Worm (Caenorhabditis elegans) whole organism, late embryonic: Measurements from ENCODE around the gene F26F4.5.

Experiments used
- F13H6.1 ChIP-seq: sonication (generic microtip); optimal IDR thresholded peaks from 2 replicates; lab custom pipeline; 2016; ENCODE audit warnings: missing genetic modification characterization, missing compliant biosample characterization
- K02D7.2 ChIP-seq: sonication (generic microtip); optimal IDR thresholded peaks from 2 replicates; lab custom pipeline; 2017; ENCODE audit warnings: mild to moderate bottlenecking, missing genetic modification characterization, missing compliant biosample characterization
- K09A11.1 ChIP-seq: sonication (generic microtip); optimal IDR thresholded peaks from 2 replicates; lab custom pipeline; 2017; ENCODE audit warnings: antibody characterized with exemption, mild to moderate bottlenecking, missing genetic modification characterization, missing compliant biosample characterization; ENCODE audit not compliant: insufficient read depth
- T23F11.4 ChIP-seq: fragments of 200-800 bp; sonication (Bioruptor generic); optimal IDR thresholded peaks from 2 replicates; lab custom pipeline; 2018; ENCODE audit warnings: mild to moderate bottlenecking, missing genetic modification characterization, missing compliant biosample characterization
- ama-1 ChIP-seq: fragments of 150-350 bp; optimal IDR thresholded peaks from 2 replicates; lab custom pipeline; 2014
- ceh-14 ChIP-seq: sonication (generic microtip); optimal IDR thresholded peaks from 2 replicates; lab custom pipeline; 2016; ENCODE audit warnings: missing genotype, missing genetic modification characterization, missing compliant biosample characterization
- ceh-19 ChIP-seq: fragments of 200-800 bp; sonication (Bioruptor generic); optimal IDR thresholded peaks from 2 replicates; lab custom pipeline; 2018; ENCODE audit warnings: mild to moderate bottlenecking, missing genetic modification characterization, missing compliant biosample characterization
- ceh-2 ChIP-seq: sonication (generic microtip); optimal IDR thresholded peaks from 2 replicates; lab custom pipeline; 2016; ENCODE audit warnings: missing genotype, missing genetic modification characterization, missing compliant biosample characterization
- ceh-22 ChIP-seq: sonication (generic microtip); optimal IDR thresholded peaks from 2 replicates; lab custom pipeline; 2017; ENCODE audit warnings: missing biosample characterization, missing genetic modification characterization
- ceh-24 ChIP-seq: sonication (generic microtip); optimal IDR thresholded peaks from 2 replicates; lab custom pipeline; 2016; ENCODE audit warnings: mild to moderate bottlenecking, missing genetic modification characterization, missing compliant biosample characterization
- ceh-30 ChIP-seq: fragments of 150-350 bp; optimal IDR thresholded peaks from 2 replicates; lab custom pipeline; 2014; ENCODE audit warnings: missing biosample characterization, missing genetic modification characterization
- ceh-31 ChIP-seq: sonication (generic microtip); optimal IDR thresholded peaks from 2 replicates; lab custom pipeline; 2016; ENCODE audit warnings: missing genetic modification characterization, missing compliant biosample characterization
- ceh-34 ChIP-seq: sonication (generic microtip); optimal IDR thresholded peaks from 2 replicates; lab custom pipeline; 2016; ENCODE audit warnings: mild to moderate bottlenecking, missing genetic modification characterization, missing compliant biosample characterization
- ceh-45 ChIP-seq: fragments of 200-800 bp; sonication (Bioruptor generic); IDR thresholded peaks from 2 replicates; pipeline ENCODE4 v1.3.6; 2022; ENCODE audit warnings: missing genetic modification reagents, missing genetic modification characterization, missing compliant biosample characterization
- ceh-6 ChIP-seq: fragments of 200-800 bp; sonication (Bioruptor generic); optimal IDR thresholded peaks from 2 replicates; lab custom pipeline; 2018; ENCODE audit warnings: mild to moderate bottlenecking, missing genetic modification characterization, missing compliant biosample characterization
- ceh-9 ChIP-seq: sonication (generic microtip); optimal IDR thresholded peaks from 2 replicates; lab custom pipeline; 2016; ENCODE audit warnings: mild to moderate bottlenecking, missing genetic modification characterization, inconsistent platforms, missing compliant biosample characterization
- che-1 ChIP-seq: sonication (generic microtip); optimal IDR thresholded peaks from 2 replicates; lab custom pipeline; 2016; ENCODE audit warnings: mild to moderate bottlenecking, missing genetic modification characterization, missing compliant biosample characterization
- dmd-4 ChIP-seq: sonication (generic microtip); optimal IDR thresholded peaks from 2 replicates; lab custom pipeline; 2016; ENCODE audit warnings: borderline replicate concordance, missing genetic modification characterization, missing compliant biosample characterization
- elt-2 ChIP-seq: sonication (generic microtip); optimal IDR thresholded peaks from 2 replicates; lab custom pipeline; 2016; ENCODE audit warnings: missing genetic modification reagents, missing genetic modification characterization, missing compliant biosample characterization
- elt-4 ChIP-seq: sonication (generic microtip); optimal IDR thresholded peaks from 2 replicates; lab custom pipeline; 2016; ENCODE audit warnings: missing genetic modification characterization, missing compliant biosample characterization
- ets-4 ChIP-seq: sonication (generic microtip); optimal IDR thresholded peaks from 2 replicates; lab custom pipeline; 2016; ENCODE audit warnings: missing genetic modification characterization, missing compliant biosample characterization
- eyg-1 ChIP-seq: sonication (generic microtip); optimal IDR thresholded peaks from 2 replicates; lab custom pipeline; 2016; ENCODE audit warnings: missing genotype, missing genetic modification characterization, missing compliant biosample characterization
- fkh-6 ChIP-seq: sonication (generic microtip); optimal IDR thresholded peaks from 2 replicates; lab custom pipeline; 2016; ENCODE audit warnings: missing genetic modification characterization, missing compliant biosample characterization
- gmeb-2 ChIP-seq: sonication (generic microtip); optimal IDR thresholded peaks from 2 replicates; lab custom pipeline; 2016; ENCODE audit warnings: missing genetic modification characterization, inconsistent platforms, missing compliant biosample characterization
- hlh-13 ChIP-seq: fragments of 200-800 bp; sonication (Bioruptor generic); optimal IDR thresholded peaks from 2 replicates; lab custom pipeline; 2018; ENCODE audit warnings: mild to moderate bottlenecking, missing genetic modification characterization, missing compliant biosample characterization
- hlh-6 ChIP-seq: sonication (generic microtip); optimal IDR thresholded peaks from 2 replicates; lab custom pipeline; 2016; ENCODE audit warnings: missing genotype, missing genetic modification characterization, missing compliant biosample characterization
- lim-6 ChIP-seq: sonication (generic microtip); optimal IDR thresholded peaks from 2 replicates; lab custom pipeline; 2016; ENCODE audit warnings: missing genetic modification characterization, missing compliant biosample characterization
- lin-11 ChIP-seq: fragments of 200-800 bp; sonication (Bioruptor generic); optimal IDR thresholded peaks from 2 replicates; lab custom pipeline; 2018; ENCODE audit warnings: mild to moderate bottlenecking, missing genetic modification characterization, missing compliant biosample characterization
- madf-2 ChIP-seq: sonication (generic microtip); optimal IDR thresholded peaks from 2 replicates; lab custom pipeline; 2017; ENCODE audit warnings: missing genetic modification characterization, missing compliant biosample characterization
- nfya-1 ChIP-seq: sonication (generic microtip); optimal IDR thresholded peaks from 2 replicates; lab custom pipeline; 2017; ENCODE audit warnings: missing genetic modification characterization, mild to moderate bottlenecking, missing compliant biosample characterization, antibody characterized with exemption, moderate library complexity
- nhr-232 ChIP-seq: sonication (generic microtip); optimal IDR thresholded peaks from 2 replicates; lab custom pipeline; 2016; ENCODE audit warnings: missing genetic modification characterization, missing compliant biosample characterization
- pat-9 ChIP-seq: fragments of 200-800 bp; sonication (Bioruptor generic); optimal IDR thresholded peaks from 2 replicates; lab custom pipeline; 2018; ENCODE audit warnings: mild to moderate bottlenecking, missing genetic modification characterization, moderate library complexity, missing compliant biosample characterization
- pax-1 ChIP-seq: fragments of 150-350 bp; optimal IDR thresholded peaks from 2 replicates; lab custom pipeline; 2014; ENCODE audit warnings: missing biosample characterization, missing genetic modification characterization
- pha-2 ChIP-seq: sonication (generic microtip); optimal IDR thresholded peaks from 2 replicates; lab custom pipeline; 2017; ENCODE audit warnings: mild to moderate bottlenecking, missing genetic modification characterization, missing compliant biosample characterization
- pqm-1 ChIP-seq: sonication (generic microtip); optimal IDR thresholded peaks from 2 replicates; lab custom pipeline; 2016; ENCODE audit warnings: missing genetic modification characterization, missing compliant biosample characterization
- pros-1 ChIP-seq: fragments of 150-350 bp; optimal IDR thresholded peaks from 2 replicates; lab custom pipeline; 2014; ENCODE audit warnings: missing biosample characterization, missing genetic modification reagents, missing genetic modification characterization
- rnt-1 ChIP-seq: sonication (generic microtip); optimal IDR thresholded peaks from 2 replicates; lab custom pipeline; 2016; ENCODE audit warnings: missing genetic modification characterization, missing compliant biosample characterization
- sox-4 ChIP-seq: sonication (generic microtip); optimal IDR thresholded peaks from 2 replicates; lab custom pipeline; 2017; ENCODE audit warnings: mild to moderate bottlenecking, missing genetic modification characterization, inconsistent platforms, missing compliant biosample characterization
- syd-9 ChIP-seq: sonication (generic microtip); optimal IDR thresholded peaks from 2 replicates; lab custom pipeline; 2016; ENCODE audit warnings: mild to moderate bottlenecking, missing genetic modification characterization, moderate library complexity, missing compliant biosample characterization
- tbx-2 ChIP-seq: sonication (generic microtip); optimal IDR thresholded peaks from 2 replicates; lab custom pipeline; 2016; ENCODE audit warnings: missing genetic modification characterization, missing compliant biosample characterization
- tbx-7 ChIP-seq: sonication (generic microtip); optimal IDR thresholded peaks from 2 replicates; lab custom pipeline; 2016; ENCODE audit warnings: missing genotype, missing genetic modification characterization, missing compliant biosample characterization
- unc-3 ChIP-seq, 2 experiments: fragments of 200-800 bp in 1 of 2; sonication (Bioruptor generic) in 1 of 2; sonication (generic microtip) in 1 of 2; conservative IDR thresholded peaks in 1 of 2; optimal IDR thresholded peaks in 1 of 2; 2 replicates each; pipeline versions ENCODE4 v1.3.6 to Lab custom; 2016 to 2022; ENCODE audit warnings: missing compliant biosample characterization in 2 of 2, missing genetic modification characterization in 2 of 2, missing genetic modification reagents in 1 of 2
- unc-42 ChIP-seq: sonication (generic microtip); optimal IDR thresholded peaks from 2 replicates; lab custom pipeline; 2016; ENCODE audit warnings: missing genotype, missing genetic modification characterization, missing compliant biosample characterization
- unc-55 ChIP-seq: sonication (generic microtip); optimal IDR thresholded peaks from 2 replicates; lab custom pipeline; 2017; ENCODE audit warnings: missing biosample characterization, missing genetic modification reagents, missing genetic modification characterization
- zip-5 ChIP-seq: sonication (generic microtip); optimal IDR thresholded peaks from 2 replicates; lab custom pipeline; 2016; ENCODE audit warnings: missing genetic modification characterization, missing compliant biosample characterization
- ztf-16 ChIP-seq: sonication (generic microtip); optimal IDR thresholded peaks from 2 replicates; lab custom pipeline; 2017; ENCODE audit warnings: missing genetic modification characterization, missing compliant biosample characterization

The F26F4.5 gene

ce11 chrIII:4918906-4919305 lies 27.9 kb upstream of the F26F4.5 start:
- TF ChIP-seq pat-9 (tag; lab: Kevin White, UChicago) (no peak), tbx-2 (tag; lab: Kevin White, UChicago) (no peak), hlh-6 (tag; lab: Kevin White, UChicago) (no peak), zip-5 (tag; lab: Kevin White, UChicago) (no peak), ceh-14 (tag; lab: Kevin White, UChicago) (no peak), ceh-19 (GFP tag; lab: Kevin White, UChicago) (no peak), ztf-16 (tag; lab: Kevin White, UChicago) (no peak), gmeb-2 (tag; lab: Kevin White, UChicago) (no peak), lim-6 (tag; lab: Kevin White, UChicago) (no peak), unc-55 (GFP tag; lab: Kevin White, UChicago) (no peak), pros-1 (no peak), madf-2 (no peak), ama-1 (lab: Kevin White, UChicago) (no peak), pha-2 (tag; lab: Kevin White, UChicago) (no peak), ceh-22 (tag; lab: Kevin White, UChicago) (no peak), syd-9 (tag; lab: Kevin White, UChicago) (no peak), K02D7.2 (no peak)

ce11 chrIII:4917960-4918712 lies 27.1 kb upstream of the F26F4.5 start, which contains the start of gene rpb-8:
Gene rpb-8, minus strand, starts transcription at chrIII:4918008.
- TF ChIP-seq ceh-2 (tag; lab: Kevin White, UChicago) (no peak), ceh-31 (tag; lab: Kevin White, UChicago) (peak; percentile 41), rnt-1 (tag; lab: Kevin White, UChicago) (no peak), ceh-14 (tag; lab: Kevin White, UChicago) (no peak), ceh-24 (tag; lab: Kevin White, UChicago) (no peak), elt-4 (tag; lab: Kevin White, UChicago) (no peak), ceh-30 (no peak), K09A11.1 (tag; lab: Kevin White, UChicago) (no peak), lin-11 (tag; lab: Kevin White, UChicago) (no peak), ceh-9 (tag; lab: Kevin White, UChicago) (no peak), unc-55 (GFP tag; lab: Kevin White, UChicago) (no peak), ets-4 (tag; lab: Kevin White, UChicago) (no peak), unc-3 (GFP tag; conservative IDR thresholded peaks at IDR 0.05; lab: Robert Waterston, UW) (no peak), unc-3 (tag; optimal IDR thresholded peaks at IDR 0.05; lab: Kevin White, UChicago) (no peak), elt-2 (tag; lab: Kevin White, UChicago) (no peak), pax-1 (tag; lab: Kevin White, UChicago) (no peak), sox-4 (no peak), hlh-13 (GFP tag; lab: Kevin White, UChicago) (no peak), che-1 (no peak), zip-5 (tag; lab: Kevin White, UChicago) (no peak), pros-1 (no peak), K02D7.2 (no peak), nhr-232 (tag; lab: Kevin White, UChicago) (no peak), ceh-19 (GFP tag; lab: Kevin White, UChicago) (no peak), ceh-6 (no peak), nfya-1 (tag; lab: Kevin White, UChicago) (peak; percentile 46), eyg-1 (tag; lab: Kevin White, UChicago) (no peak), unc-42 (peak; percentile 15)

ce11 chrIII:4917077-4917476 lies 26.0 kb upstream of the F26F4.5 start, which contains the start of gene rars-1:
Gene rars-1, minus strand, starts transcription at chrIII:4917177.
- TF ChIP-seq F13H6.1 (tag; lab: Kevin White, UChicago) (no peak), dmd-4 (no peak), pqm-1 (tag; lab: Kevin White, UChicago) (no peak), T23F11.4 (GFP tag; lab: Kevin White, UChicago) (no peak), zip-5 (tag; lab: Kevin White, UChicago) (no peak), unc-55 (GFP tag; lab: Kevin White, UChicago) (no peak), ceh-34 (tag; lab: Kevin White, UChicago) (no peak), elt-4 (tag; lab: Kevin White, UChicago) (no peak), ceh-22 (tag; lab: Kevin White, UChicago) (no peak), fkh-6 (tag; lab: Kevin White, UChicago) (no peak), ceh-45 (GFP tag; lab: Robert Waterston, UW) (no peak), unc-42 (no peak), pax-1 (tag; lab: Kevin White, UChicago) (no peak), tbx-7 (tag; lab: Kevin White, UChicago) (no peak), ets-4 (tag; lab: Kevin White, UChicago) (no peak)
- TF ChIP-seq, all 69 proteins: peak for 0
